Fruit fly (Drosophila melanogaster): Measurements from ENCODE around the gene CG12375.

The CG12375 gene

DNA sequence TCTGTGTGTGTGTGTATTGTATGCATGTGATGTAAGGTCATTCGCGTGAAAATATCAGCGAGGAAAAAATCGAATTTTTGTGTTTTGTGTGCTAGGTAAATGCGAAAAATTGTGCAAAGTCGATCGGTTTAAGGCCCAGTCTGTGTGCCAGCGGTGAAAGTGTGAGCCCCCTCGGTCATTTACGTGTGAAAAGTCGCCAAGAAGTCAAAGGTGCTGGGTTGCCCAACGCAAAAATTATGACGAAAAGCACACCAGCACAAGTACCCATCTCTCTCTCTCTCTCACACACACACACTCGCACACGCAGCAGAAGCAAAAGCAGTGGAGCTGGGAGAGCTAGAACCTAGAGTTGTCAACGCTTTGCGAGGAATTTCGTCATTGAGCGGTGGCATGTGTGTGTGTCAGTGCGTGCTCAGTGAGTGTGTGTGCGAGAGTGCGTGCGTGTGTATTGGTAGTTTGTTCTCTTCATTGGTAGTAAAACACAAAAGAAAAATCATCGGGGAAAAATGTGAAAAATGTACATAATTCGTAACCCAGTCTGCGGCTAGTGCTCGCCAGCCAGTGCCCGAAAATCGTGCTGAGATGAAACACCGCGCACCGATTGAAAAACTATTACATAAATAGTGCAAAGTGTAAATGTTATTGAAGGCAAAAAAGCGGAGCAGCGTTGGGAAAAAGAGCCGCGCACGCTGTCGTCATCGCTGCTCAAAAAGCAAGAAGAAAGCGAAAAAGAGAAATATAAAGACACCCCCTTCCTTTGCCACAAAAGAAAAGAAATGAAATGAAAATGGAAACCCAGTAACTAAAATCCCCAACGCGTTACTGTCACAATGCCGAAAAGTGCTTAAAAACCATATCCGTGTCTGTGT lies 43.0 kb downstream of the CG12375 start:
- TF ChIP-seq Myc (optimal IDR thresholded peaks at IDR 0.05) = no peak
- no peak for TF ChIP-seq ttk (optimal IDR thresholded peaks at IDR 0.05)
- TF ChIP-seq Sin3A (optimal IDR thresholded peaks at IDR 0.05) = no peak
- no peak for TF ChIP-seq h (optimal IDR thresholded peaks at IDR 0.05)
- TF ChIP-seq psq (optimal IDR thresholded peaks at IDR 0.05) = no peak
- no peak for TF ChIP-seq insv (optimal IDR thresholded peaks at IDR 0.05)

DNA sequence CACCGCTTCAGTTG lies 43.5 kb downstream of the CG12375 start, which contains the start of gene Bsg:
Gene Bsg (plus strand): TSS at position 8 of the 14 bp plus-strand sequence.
- no peak for TF ChIP-seq Myc (optimal IDR thresholded peaks at IDR 0.05)
- no peak for TF ChIP-seq ttk (optimal IDR thresholded peaks at IDR 0.05)
- no peak for TF ChIP-seq h (optimal IDR thresholded peaks at IDR 0.05)
- no peak for TF ChIP-seq insv (optimal IDR thresholded peaks at IDR 0.05)
- TF ChIP-seq Sin3A (optimal IDR thresholded peaks at IDR 0.05) = no peak

dm6 chr2L:8082692-8083412 lies 43.8 kb downstream of the CG12375 start, which contains the start of gene Mcr:
Mcr (minus strand) TSS chr2L:8082982.
- no peak for TF ChIP-seq psq (optimal IDR thresholded peaks at IDR 0.05)
- TF ChIP-seq Sin3A (optimal IDR thresholded peaks at IDR 0.05) = no peak
- no peak for TF ChIP-seq h (optimal IDR thresholded peaks at IDR 0.05)
- TF ChIP-seq ttk (optimal IDR thresholded peaks at IDR 0.05) = no peak
- no peak for TF ChIP-seq Myc (optimal IDR thresholded peaks at IDR 0.05)
- TF ChIP-seq insv (optimal IDR thresholded peaks at IDR 0.05) = no peak

DNA sequence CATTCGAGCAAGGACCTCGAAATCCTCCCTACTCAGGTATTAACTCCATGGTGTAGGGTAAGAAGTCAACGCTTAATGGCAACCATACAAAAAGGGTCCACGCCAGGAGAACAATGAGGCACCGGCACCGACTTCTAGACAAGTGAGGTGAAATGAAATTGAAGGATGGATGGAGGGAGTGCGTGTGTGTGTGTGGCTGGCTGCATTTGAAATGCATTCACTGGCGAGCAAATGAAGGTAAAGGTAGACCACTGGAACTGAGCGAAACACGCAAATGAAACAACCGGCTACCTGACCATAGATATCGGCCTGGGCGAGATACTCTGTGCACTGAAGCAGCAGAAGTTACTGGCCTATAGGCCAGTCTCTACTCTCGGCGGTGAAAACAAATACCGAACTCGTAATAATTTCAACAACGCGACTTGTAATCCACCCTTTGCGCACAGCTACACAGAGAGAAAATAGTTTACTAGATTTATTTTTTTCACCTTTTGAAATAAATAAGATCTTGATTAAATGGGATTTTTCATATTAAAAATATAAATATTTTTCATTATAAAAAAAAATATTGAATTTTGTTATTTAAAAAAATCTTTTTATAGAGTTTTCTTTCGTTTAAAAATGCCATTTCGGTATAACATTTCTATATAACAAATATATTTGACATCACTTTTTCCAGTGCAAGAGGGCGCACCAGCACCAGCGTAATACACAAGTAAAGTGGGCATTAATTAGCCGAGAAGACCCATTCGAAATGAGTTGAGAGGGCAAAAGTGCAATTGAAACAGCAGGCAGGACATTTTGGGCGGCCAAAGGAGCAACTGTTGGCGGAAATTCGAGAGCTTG lies 44.8 kb downstream of the CG12375 start:
- TF ChIP-seq Sin3A (optimal IDR thresholded peaks at IDR 0.05) (no peak), insv (optimal IDR thresholded peaks at IDR 0.05) (no peak), psq (optimal IDR thresholded peaks at IDR 0.05) (no peak), ttk (optimal IDR thresholded peaks at IDR 0.05) (no peak)

DNA sequence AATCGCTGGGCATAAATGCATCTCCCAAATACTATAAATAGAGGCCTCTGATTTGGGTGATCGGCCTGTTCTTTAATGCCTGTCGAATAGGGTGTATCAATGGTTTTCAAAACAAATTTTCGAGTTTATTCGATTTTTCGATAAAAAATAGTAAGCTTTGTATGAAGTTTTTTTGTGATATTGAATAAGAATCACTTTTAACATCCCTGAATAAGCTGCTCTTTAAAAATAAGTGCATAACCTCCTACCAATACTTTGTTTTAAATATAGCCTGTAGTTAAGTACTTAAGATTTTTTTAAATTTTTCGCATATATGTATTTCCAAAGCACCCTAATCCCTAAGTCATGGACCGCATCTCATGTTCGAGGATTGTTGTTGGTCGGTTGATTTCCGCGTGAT lies 46.0 kb downstream of the CG12375 start:
- TF ChIP-seq Myc (optimal IDR thresholded peaks at IDR 0.05) = no peak
- no peak for TF ChIP-seq ttk (optimal IDR thresholded peaks at IDR 0.05)
- no peak for TF ChIP-seq Sin3A (optimal IDR thresholded peaks at IDR 0.05)
- TF ChIP-seq insv (optimal IDR thresholded peaks at IDR 0.05) = no peak
- TF ChIP-seq h (optimal IDR thresholded peaks at IDR 0.05) = no peak
- TF ChIP-seq psq (optimal IDR thresholded peaks at IDR 0.05) = no peak
